Worm (Caenorhabditis elegans): ENCODE results near the gene Y81B9A.1.

The Y81B9A.1 gene

ce11 chrX:9191795-9192494, at the start of gene Y81B9A.1:
Y81B9A.1 (plus strand) TSS chrX:9192444.
- no peak for TF ChIP-seq pqm-1 (tag; optimal IDR thresholded peaks at IDR 0.05)
- TF ChIP-seq pag-3 (tag; optimal IDR thresholded peaks at IDR 0.05; ENCODE audit: borderline replicate concordance), result no peak

- TF ChIP-seq ceh-22 (tag; optimal IDR thresholded peaks at IDR 0.05), result no peak
- TF ChIP-seq T23F11.4 (GFP tag; optimal IDR thresholded peaks at IDR 0.05), result no peak
These were observed 46.4 kb upstream of the Y81B9A.1 start, which contains the start of gene B0563.5 for ce11 chrX:9145848-9146247. B0563.5 (plus strand) TSS chrX:9146148.

- TF ChIP-seq dve-1 (tag; optimal IDR thresholded peaks at IDR 0.05) (no peak), unc-3 (GFP tag; conservative IDR thresholded peaks at IDR 0.05) (no peak), unc-3 (tag; optimal IDR thresholded peaks at IDR 0.05) (no peak), ceh-45 (GFP tag; IDR thresholded peaks at IDR 0.05) (no peak), ceh-2 (tag; optimal IDR thresholded peaks at IDR 0.05) (no peak), ceh-24 (tag; optimal IDR thresholded peaks at IDR 0.05) (no peak), mec-3 (tag; optimal IDR thresholded peaks at IDR 0.05; ENCODE audit: borderline replicate concordance) (no peak), unc-55 (GFP tag; optimal IDR thresholded peaks at IDR 0.05) (no peak), dmd-4 (tag; optimal IDR thresholded peaks at IDR 0.05; ENCODE audit: borderline replicate concordance) (no peak), elt-4 (tag; optimal IDR thresholded peaks at IDR 0.05) (no peak), ceh-18 (tag; optimal IDR thresholded peaks at IDR 0.05) (no peak), C38D4.7 (GFP tag; optimal IDR thresholded peaks at IDR 0.05) (no peak), hlh-13 (GFP tag; optimal IDR thresholded peaks at IDR 0.05) (no peak), ceh-34 (tag; optimal IDR thresholded peaks at IDR 0.05) (no peak), hlh-6 (tag; optimal IDR thresholded peaks at IDR 0.05) (no peak), unc-86 (tag; optimal IDR thresholded peaks at IDR 0.05) (no peak), Y22D7AL.16 (tag; optimal IDR thresholded peaks at IDR 0.05) (no peak), gmeb-2 (tag; optimal IDR thresholded peaks at IDR 0.05) (no peak), pat-9 (tag; optimal IDR thresholded peaks at IDR 0.05) (no peak)
These were observed 45.3 kb upstream of the Y81B9A.1 start for ce11 chrX:9146953-9147352.

ce11 chrX:9150269-9150744, 41.9 kb upstream of the Y81B9A.1 start, which contains the start of gene tmbi-4:
tmbi-4 (plus strand) TSS chrX:9150694.
- TF ChIP-seq elt-4 (tag; optimal IDR thresholded peaks at IDR 0.05), result no peak
- TF ChIP-seq unc-55 (GFP tag; optimal IDR thresholded peaks at IDR 0.05), result peak; percentile 66
- no peak for TF ChIP-seq pat-9 (tag; optimal IDR thresholded peaks at IDR 0.05)
- peak; percentile 39 for TF ChIP-seq ceh-31 (tag; optimal IDR thresholded peaks at IDR 0.05)
- TF ChIP-seq odd-2 (tag; optimal IDR thresholded peaks at IDR 0.05), result no peak
- peak; percentile 34 for TF ChIP-seq nfya-1 (tag; optimal IDR thresholded peaks at IDR 0.05)
- TF ChIP-seq ceh-45 (GFP tag; IDR thresholded peaks at IDR 0.05), result no peak
- peak; percentile 7 for TF ChIP-seq ceh-48 (tag; optimal IDR thresholded peaks at IDR 0.05)
- TF ChIP-seq unc-42 (tag; optimal IDR thresholded peaks at IDR 0.05), result peak; percentile 39
- TF ChIP-seq tbx-7 (tag; optimal IDR thresholded peaks at IDR 0.05), result no peak

ce11 chrX:9154216-9154615, 38.0 kb upstream of the Y81B9A.1 start, which contains the start of gene B0563.7:
B0563.7 (minus strand) TSS chrX:9154316.
- TF ChIP-seq sox-4 (tag; optimal IDR thresholded peaks at IDR 0.05) (no peak), pat-9 (tag; optimal IDR thresholded peaks at IDR 0.05) (no peak), elt-2 (tag; optimal IDR thresholded peaks at IDR 0.05) (no peak), sdc-2 (tag; optimal IDR thresholded peaks at IDR 0.05) (no peak), unc-55 (GFP tag; optimal IDR thresholded peaks at IDR 0.05) (no peak), fax-1 (tag; optimal IDR thresholded peaks at IDR 0.05) (no peak), fkh-10 (GFP tag; optimal IDR thresholded peaks at IDR 0.05) (no peak), ceh-22 (tag; optimal IDR thresholded peaks at IDR 0.05) (no peak), hlh-15 (tag; optimal IDR thresholded peaks at IDR 0.05) (no peak), ref-2 (tag; optimal IDR thresholded peaks at IDR 0.05) (no peak), pqm-1 (tag; optimal IDR thresholded peaks at IDR 0.05) (no peak), ets-4 (tag; optimal IDR thresholded peaks at IDR 0.05) (no peak), T23F11.4 (GFP tag; optimal IDR thresholded peaks at IDR 0.05) (no peak), unc-42 (tag; optimal IDR thresholded peaks at IDR 0.05) (no peak), pros-1 (tag; optimal IDR thresholded peaks at IDR 0.05) (no peak)
